Worm (Caenorhabditis elegans) whole organism, L2 larva: ENCODE measurements around the gene C07E3.8.

Experiments used
- F13H6.1 ChIP-seq: sonication (generic microtip); optimal IDR thresholded peaks from 2 replicates; lab custom pipeline; 2016; ENCODE audit warnings: missing genetic modification characterization, missing compliant biosample characterization
- blmp-1 ChIP-seq: sonication (generic microtip); optimal IDR thresholded peaks from 2 replicates; lab custom pipeline; 2017; ENCODE audit warnings: missing genetic modification characterization, mild to moderate bottlenecking, missing compliant biosample characterization, antibody characterized with exemption, moderate library complexity; ENCODE audit not compliant: insufficient read depth
- ceh-82 ChIP-seq: fragments of 150-350 bp; optimal IDR thresholded peaks from 2 replicates; lab custom pipeline; 2014; ENCODE audit warnings: missing biosample characterization, missing genetic modification characterization
- mab-5 ChIP-seq: fragments of 150-350 bp; optimal IDR thresholded peaks from 2 replicates; lab custom pipeline; 2014; ENCODE audit warnings: missing biosample characterization, missing genetic modification characterization
- mdl-1 ChIP-seq, 2 experiments: fragments of 150-350 bp in 1 of 2; sonication (generic microtip) in 1 of 2; optimal IDR thresholded peaks; 2 replicates each; lab custom pipeline; 2017; ENCODE audit warnings: missing biosample characterization in 2 of 2, missing genetic modification characterization in 2 of 2
- nhr-11 ChIP-seq: fragments of 150-350 bp; optimal IDR thresholded peaks from 2 replicates; lab custom pipeline; 2014; ENCODE audit warnings: missing biosample characterization, missing genetic modification characterization
- nhr-237 ChIP-seq: fragments of 150-350 bp; optimal IDR thresholded peaks from 2 replicates; lab custom pipeline; 2014; ENCODE audit warnings: missing biosample characterization, missing genetic modification characterization
- peb-1 ChIP-seq: fragments of 150-350 bp; optimal IDR thresholded peaks from 2 replicates; lab custom pipeline; 2014; ENCODE audit warnings: missing biosample characterization, missing genetic modification characterization
- sma-3 ChIP-seq: sonication (generic microtip); optimal IDR thresholded peaks from 2 replicates; lab custom pipeline; 2016; ENCODE audit warnings: missing genetic modification reagents, missing genetic modification characterization, missing compliant biosample characterization
- unc-39 ChIP-seq: fragments of 150-350 bp; optimal IDR thresholded peaks from 2 replicates; lab custom pipeline; 2014; ENCODE audit warnings: missing biosample characterization, missing genetic modification characterization
- unc-55 ChIP-seq: fragments of 150-350 bp; sonication (generic microtip); optimal IDR thresholded peaks from 3 replicates; lab custom pipeline; 2014; ENCODE audit warnings: missing biosample characterization, missing genetic modification reagents, missing genetic modification characterization
- zag-1 ChIP-seq: fragments of 150-350 bp; optimal IDR thresholded peaks from 2 replicates; lab custom pipeline; 2014; ENCODE audit warnings: missing biosample characterization, missing genetic modification characterization
- ztf-1 ChIP-seq: fragments of 200-800 bp; sonication (Bioruptor generic); conservative IDR thresholded peaks from 2 replicates; pipeline ENCODE4 v1.3.6; 2022; ENCODE audit warnings: missing genetic modification characterization, missing compliant biosample characterization

DNA sequence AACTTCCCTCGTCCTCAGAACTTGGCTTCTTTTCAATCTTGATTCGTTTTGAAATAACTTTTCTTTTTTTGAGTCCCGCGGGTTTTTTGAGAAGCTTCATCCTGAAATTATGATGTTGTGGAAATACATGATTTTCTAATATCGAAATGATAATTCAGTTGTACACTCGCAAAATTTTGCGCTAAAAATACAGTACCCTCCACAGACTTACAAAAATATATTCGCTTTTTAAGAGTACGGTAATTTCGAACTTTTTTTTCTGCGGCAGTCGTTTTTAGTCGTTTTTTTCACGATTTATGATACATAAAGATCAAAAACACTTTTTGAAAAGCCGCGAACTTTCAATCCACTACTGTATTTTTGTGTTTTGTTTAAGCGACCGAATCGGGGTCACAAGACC, 7.1 kb upstream of the C07E3.8 start, which contains the start of gene pro-2:
- TF ChIP-seq zag-1 (tag; lab: Kevin White, UChicago) (no peak), F13H6.1 (tag; lab: Kevin White, UChicago) (no peak), blmp-1 (tag; lab: Kevin White, UChicago) (no peak), mab-5 (tag; lab: Kevin White, UChicago) (no peak), unc-39 (tag; lab: Kevin White, UChicago) (no peak), unc-55 (no peak), nhr-11 (tag; lab: Kevin White, UChicago) (no peak), peb-1 (no peak), ceh-82 (no peak), sma-3 (GFP tag; lab: Kevin White, UChicago) (no peak), mdl-1 (tag; optimal IDR thresholded peaks at IDR 0.05; lab: Kevin White, UChicago) (no peak), ztf-1 (GFP tag; lab: Robert Waterston, UW) (no peak), nhr-237 (tag; lab: Kevin White, UChicago) (no peak)
